Fruit fly (Drosophila melanogaster) whole organism, pupa: ENCODE data around the gene CG7290.

Experiments used
- CG10348 ChIP-seq: fragments of 200-800 bp; sonication (Bioruptor generic); IDR thresholded peaks from 2 replicates; pipeline ENCODE4 v1.3.6; 2022; ENCODE audit warnings: missing biosample characterization, missing genetic modification characterization
- CG12605 ChIP-seq: fragments of 200-800 bp; sonication (Bioruptor generic); IDR thresholded peaks from 2 replicates; pipeline ENCODE4 v1.3.6; 2022; ENCODE audit warnings: missing biosample characterization, missing genetic modification characterization
- CG15710 ChIP-seq: fragments of 200-800 bp; sonication (Bioruptor generic); optimal IDR thresholded peaks from 2 replicates; lab custom pipeline; 2018; ENCODE audit warnings: missing biosample characterization, mild to moderate bottlenecking, missing genetic modification characterization, moderate library complexity
- CG34367 ChIP-seq: fragments of 200-800 bp; sonication (Bioruptor generic); optimal IDR thresholded peaks from 2 replicates; lab custom pipeline; 2018; ENCODE audit warnings: missing biosample characterization, mild to moderate bottlenecking, missing genetic modification characterization
- CG8159 ChIP-seq: fragments of 200-800 bp; sonication (Bioruptor generic); optimal IDR thresholded peaks from 3 replicates; lab custom pipeline; 2018; ENCODE audit warnings: missing biosample characterization, mild to moderate bottlenecking, missing genetic modification characterization, moderate library complexity
- CG8301 ChIP-seq: fragments of 200-800 bp; sonication (Bioruptor generic); optimal IDR thresholded peaks from 2 replicates; lab custom pipeline; 2018; ENCODE audit warnings: missing biosample characterization, mild to moderate bottlenecking, missing genetic modification characterization
- EcR ChIP-seq: fragments of 200-800 bp; sonication (Bioruptor generic); optimal IDR thresholded peaks from 3 replicates; lab custom pipeline; 2019; ENCODE audit warnings: missing biosample characterization, missing genetic modification characterization, mild to moderate bottlenecking, moderate library complexity, missing genetic modification reagents
- Pif1A ChIP-seq: fragments of 200-800 bp; sonication (Bioruptor generic); optimal IDR thresholded peaks from 3 replicates; lab custom pipeline; 2016; ENCODE audit warnings: missing biosample characterization, missing genetic modification characterization
- Pif1B ChIP-seq: fragments of 200-800 bp; sonication (Bioruptor generic); optimal IDR thresholded peaks from 3 replicates; lab custom pipeline; 2016; ENCODE audit warnings: missing biosample characterization, missing genetic modification characterization
- Snoo ChIP-seq: fragments of 200-800 bp; sonication (Bioruptor generic); optimal IDR thresholded peaks from 3 replicates; lab custom pipeline; 2017; ENCODE audit warnings: missing biosample characterization, mild to moderate bottlenecking, missing genetic modification characterization, inconsistent platforms
- fd96Ca ChIP-seq: fragments of 200-800 bp; sonication (Bioruptor generic); IDR thresholded peaks from 3 replicates; pipeline ENCODE4 v1.3.6; 2022; ENCODE audit warnings: missing biosample characterization, missing genetic modification characterization
- gl ChIP-seq: fragments of 200-800 bp; sonication (Bioruptor generic); optimal IDR thresholded peaks from 2 replicates; lab custom pipeline; 2018; ENCODE audit warnings: missing biosample characterization, mild to moderate bottlenecking, missing genetic modification characterization
- rn ChIP-seq: fragments of 200-800 bp; sonication (Bioruptor generic); IDR thresholded peaks from 2 replicates; pipeline ENCODE4 v1.3.6; 2022; ENCODE audit warnings: missing biosample characterization, missing genetic modification characterization

dm6 chr3L:20247513-20248173 lies 41.8 kb upstream of the CG7290 start, which contains the start of gene rdgC:
- TF ChIP-seq gl (tag; lab: Kevin White, UChicago) = peak; percentile 78
- TF ChIP-seq CG12605 = peak; percentile 94
- TF ChIP-seq Pif1A (GFP tag; lab: Kevin White, UChicago) = peak; percentile 92
- TF ChIP-seq fd96Ca (GFP tag; lab: Robert Waterston, UW) = peak; percentile 93
- no peak for TF ChIP-seq EcR
- peak; percentile 69 for TF ChIP-seq CG10348 (GFP tag; lab: Robert Waterston, UW)
- TF ChIP-seq Snoo (tag; lab: Kevin White, UChicago) = peak; percentile 83
- TF ChIP-seq CG8159 (tag; lab: Kevin White, UChicago) = peak; percentile 93
- TF ChIP-seq CG34367 (tag; lab: Kevin White, UChicago) = peak; percentile 89
- peak; percentile 92 for TF ChIP-seq CG8301 (tag; lab: Kevin White, UChicago)
- peak; percentile 89 for TF ChIP-seq CG15710
- peak; percentile 86 for TF ChIP-seq rn
- TF ChIP-seq Pif1B (GFP tag; lab: Kevin White, UChicago) = peak; percentile 79
